Fruit fly (Drosophila melanogaster): ENCODE results near the gene CG6985.

The CG6985 gene

DNA sequence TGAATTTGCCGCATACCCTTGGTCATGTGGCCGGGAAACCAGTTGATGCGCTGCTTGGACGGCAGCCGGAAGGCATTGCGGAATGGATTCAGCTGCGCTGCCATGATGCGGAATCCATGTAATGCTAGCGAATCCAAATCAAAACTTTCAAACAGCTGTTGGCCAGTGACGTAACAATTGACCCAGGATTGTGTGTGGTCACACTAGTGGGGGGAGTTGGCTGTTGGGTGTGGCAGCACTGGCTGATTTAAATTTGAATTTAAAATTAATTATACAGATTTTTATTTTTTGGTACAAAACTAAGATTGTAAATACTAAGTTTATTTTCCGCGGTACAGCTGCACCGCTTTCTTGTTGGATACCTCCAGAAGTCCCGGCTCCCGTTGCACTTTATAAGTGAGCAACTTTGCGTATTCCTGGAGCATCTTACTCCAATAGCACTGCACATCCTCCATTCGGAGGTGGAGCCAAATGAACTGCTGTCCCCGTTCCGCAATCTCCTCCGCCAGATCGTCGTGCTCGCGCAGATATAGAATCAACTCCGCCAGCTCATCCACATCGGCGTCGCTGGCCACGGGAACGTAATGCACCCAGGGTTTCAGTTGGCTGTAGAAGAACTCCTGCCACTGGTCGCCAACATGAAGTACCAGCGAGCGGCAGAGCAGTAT lies 6.6 kb downstream of the CG6985 start, which contains the start of gene CG17141 (continued):
- TF ChIP-seq BtbVII (GFP tag; optimal IDR thresholded peaks at IDR 0.05): no peak
- no peak for TF ChIP-seq D19A (tag; optimal IDR thresholded peaks at IDR 0.05)
- no peak for TF ChIP-seq CG17328 (GFP tag; IDR thresholded peaks at IDR 0.05)
- TF ChIP-seq Dip3 (GFP tag; optimal IDR thresholded peaks at IDR 0.05): no peak
- peak in 1 of 2 experiments; percentile 99 for TF ChIP-seq Pdp1 (GFP tag; optimal IDR thresholded peaks at IDR 0.05)
- TF ChIP-seq sr (GFP tag; IDR thresholded peaks at IDR 0.05): no peak
- peak; percentile 35; the same call in 1 of the 3 replicates for TF ChIP-seq CG16813 (GFP tag; IDR thresholded peaks at IDR 0.05; ENCODE audit: partially characterized antibody)
- TF ChIP-seq trh (GFP tag; optimal IDR thresholded peaks at IDR 0.05): no peak
- no peak for TF ChIP-seq CG17912 (GFP tag; optimal IDR thresholded peaks at IDR 0.05)
- no peak for TF ChIP-seq CG33557 (GFP tag; optimal IDR thresholded peaks at IDR 0.05)
- peak; percentile 97 for TF ChIP-seq MBD-R2 (GFP tag; IDR thresholded peaks at IDR 0.05)
- TF ChIP-seq CG18262 (tag; optimal IDR thresholded peaks at IDR 0.05): no peak
- no peak for TF ChIP-seq CG32532 (GFP tag; IDR thresholded peaks at IDR 0.05)
- TF ChIP-seq dmrt99B (tag; optimal IDR thresholded peaks at IDR 0.05): no peak
- no peak for TF ChIP-seq luna (GFP tag; optimal IDR thresholded peaks at IDR 0.05)
- peak; percentile 87 for TF ChIP-seq Myb (GFP tag; optimal IDR thresholded peaks at IDR 0.05)
- no peak for TF ChIP-seq CG12236 (GFP tag; optimal IDR thresholded peaks at IDR 0.05)
- peak; percentile 100 for TF ChIP-seq CG14710 (tag; optimal IDR thresholded peaks at IDR 0.05)
- no peak for TF ChIP-seq ase (GFP tag; IDR thresholded peaks at IDR 0.05)
- no peak for TF ChIP-seq CG4328 (GFP tag; optimal IDR thresholded peaks at IDR 0.05)
- peak; percentile 47 for TF ChIP-seq unc-4 (GFP tag; IDR thresholded peaks at IDR 0.05; ENCODE audit: partially characterized antibody)
- no peak for TF ChIP-seq CG4404 (GFP tag; IDR thresholded peaks at IDR 0.05)
- no peak for TF ChIP-seq CG7928 (GFP tag; optimal IDR thresholded peaks at IDR 0.05)
- TF ChIP-seq grau (tag; optimal IDR thresholded peaks at IDR 0.05): no peak
- no peak for TF ChIP-seq TFAM (GFP tag; optimal IDR thresholded peaks at IDR 0.05)
- peak; percentile 61 for TF ChIP-seq ato (GFP tag; IDR thresholded peaks at IDR 0.05; ENCODE audit: partially characterized antibody)
- TF ChIP-seq CG2875 (GFP tag; optimal IDR thresholded peaks at IDR 0.05): no peak
- no peak for TF ChIP-seq CG12104 (GFP tag; optimal IDR thresholded peaks at IDR 0.05)
- peak; percentile 40; the same call in 1 of the 2 replicates for TF ChIP-seq amos (GFP tag; IDR thresholded peaks at IDR 0.05; ENCODE audit: partially characterized antibody)
- TF ChIP-seq CG7271 (tag; optimal IDR thresholded peaks at IDR 0.05): no peak
- no peak for TF ChIP-seq az2 (GFP tag; optimal IDR thresholded peaks at IDR 0.05)
- peak; percentile 32 for TF ChIP-seq CG2116 (GFP tag; optimal IDR thresholded peaks at IDR 0.05)
- TF ChIP-seq tio (GFP tag; optimal IDR thresholded peaks at IDR 0.05): no peak
- TF ChIP-seq CG1529 (GFP tag; optimal IDR thresholded peaks at IDR 0.05): no peak
- no peak for TF ChIP-seq Optix (GFP tag; IDR thresholded peaks at IDR 0.05)
- TF ChIP-seq exex (tag; optimal IDR thresholded peaks at IDR 0.05): no peak
- no peak for TF ChIP-seq CG17802 (tag; optimal IDR thresholded peaks at IDR 0.05)
- TF ChIP-seq dati (GFP tag; IDR thresholded peaks at IDR 0.05): no peak
- no peak for TF ChIP-seq Ptx1 (GFP tag; IDR thresholded peaks at IDR 0.05)
- no peak for TF ChIP-seq CG9876 (GFP tag; optimal IDR thresholded peaks at IDR 0.05)
- no peak for TF ChIP-seq gt (GFP tag; IDR thresholded peaks at IDR 0.05)
- no peak for TF ChIP-seq CoRest (tag; optimal IDR thresholded peaks at IDR 0.05)
- TF ChIP-seq Nf-YA (GFP tag; IDR thresholded peaks at IDR 0.05): no peak
- no peak for TF ChIP-seq Doc3 (GFP tag; IDR thresholded peaks at IDR 0.05; ENCODE audit: partially characterized antibody)
- TF ChIP-seq Atf-2 (GFP tag; optimal IDR thresholded peaks at IDR 0.05): no peak
- TF ChIP-seq CG12769 (tag; optimal IDR thresholded peaks at IDR 0.05): no peak
- TF ChIP-seq kni (GFP tag; optimal IDR thresholded peaks at IDR 0.05): no peak
- no peak for TF ChIP-seq Rx (GFP tag; IDR thresholded peaks at IDR 0.05)
- no peak for TF ChIP-seq Poxn (GFP tag; IDR thresholded peaks at IDR 0.05)
- TF ChIP-seq CG31388 (GFP tag; optimal IDR thresholded peaks at IDR 0.05): no peak
